Worm (Caenorhabditis elegans) whole organism, early embryonic: Measurements from ENCODE around the gene C16D9.1.

Experiments used
- B0310.2 ChIP-seq: sonication (generic microtip); optimal IDR thresholded peaks from 2 replicates; lab custom pipeline; 2016; ENCODE audit warnings: mild to moderate bottlenecking, missing genetic modification characterization, missing compliant biosample characterization
- F13C5.2 ChIP-seq: sonication (generic microtip); optimal IDR thresholded peaks from 2 replicates; lab custom pipeline; 2017; ENCODE audit warnings: mild to moderate bottlenecking, missing genetic modification characterization, inconsistent platforms, missing compliant biosample characterization
- aly-1 ChIP-seq: sonication (generic microtip); optimal IDR thresholded peaks from 2 replicates; lab custom pipeline; 2016; ENCODE audit warnings: missing genetic modification characterization, missing compliant biosample characterization
- ama-1 ChIP-seq: fragments of 150-350 bp; optimal IDR thresholded peaks from 2 replicates; lab custom pipeline; 2014
- ceh-13 ChIP-seq: fragments of 200-800 bp; sonication (Bioruptor generic); optimal IDR thresholded peaks from 2 replicates; lab custom pipeline; 2018; ENCODE audit warnings: mild to moderate bottlenecking, missing genetic modification characterization, missing compliant biosample characterization
- ceh-36 ChIP-seq: sonication (generic microtip); optimal IDR thresholded peaks from 2 replicates; lab custom pipeline; 2016; ENCODE audit warnings: missing genetic modification characterization, inconsistent platforms, missing compliant biosample characterization
- ets-7 ChIP-seq: sonication (generic microtip); optimal IDR thresholded peaks from 2 replicates; lab custom pipeline; 2016; ENCODE audit warnings: missing genotype, missing genetic modification characterization, missing compliant biosample characterization
- flt-1 ChIP-seq: fragments of 200-800 bp; sonication (Bioruptor generic); IDR thresholded peaks from 2 replicates; pipeline ENCODE4 v1.3.6; 2022; ENCODE audit warnings: missing genetic modification characterization, missing compliant biosample characterization
- hmbx-1 ChIP-seq: sonication (generic microtip); optimal IDR thresholded peaks from 2 replicates; lab custom pipeline; 2016; ENCODE audit warnings: mild to moderate bottlenecking, missing genetic modification characterization, missing compliant biosample characterization
- hmg-4 ChIP-seq: fragments of 200-800 bp; sonication (Bioruptor generic); optimal IDR thresholded peaks from 2 replicates; lab custom pipeline; 2018; ENCODE audit warnings: mild to moderate bottlenecking, missing genetic modification characterization, missing compliant biosample characterization
- pes-1 ChIP-seq: fragments of 200-800 bp; sonication (Bioruptor generic); IDR thresholded peaks from 2 replicates; pipeline ENCODE4 v1.3.6; 2022; ENCODE audit warnings: missing genetic modification reagents, missing genetic modification characterization, missing compliant biosample characterization
- sea-1 ChIP-seq: fragments of 200-800 bp; sonication (Bioruptor generic); conservative IDR thresholded peaks from 2 replicates; pipeline ENCODE4 v1.3.6; 2022; ENCODE audit warnings: missing genetic modification characterization, missing compliant biosample characterization
- tbx-11 ChIP-seq: fragments of 200-800 bp; sonication (Bioruptor generic); IDR thresholded peaks from 2 replicates; pipeline ENCODE4 v1.3.6; 2022; ENCODE audit warnings: missing genetic modification characterization, missing compliant biosample characterization
- tra-4 ChIP-seq: sonication (generic microtip); optimal IDR thresholded peaks from 2 replicates; lab custom pipeline; 2017; ENCODE audit warnings: missing genetic modification characterization, missing compliant biosample characterization

- TF ChIP-seq ama-1 (lab: Kevin White, UChicago), result no peak
- TF ChIP-seq hmbx-1 (tag; lab: Kevin White, UChicago), result no peak
- TF ChIP-seq F13C5.2 (tag; lab: Kevin White, UChicago), result no peak
- peak; percentile 19 for TF ChIP-seq hmg-4 (GFP tag; lab: Kevin White, UChicago)
- TF ChIP-seq ceh-36 (tag; lab: Kevin White, UChicago), result no peak
- 0 out of 2 replicates have a peak, but pooled peaks have one; percentile 44 for TF ChIP-seq flt-1 (GFP tag; lab: Robert Waterston, UW)
- TF ChIP-seq tra-4 (tag; lab: Kevin White, UChicago), result no peak
- no peak for TF ChIP-seq ceh-13 (GFP tag; lab: Kevin White, UChicago)
- no peak for TF ChIP-seq sea-1
- TF ChIP-seq ets-7 (tag; lab: Kevin White, UChicago), result no peak
- no peak for TF ChIP-seq pes-1 (GFP tag; lab: Robert Waterston, UW)
- TF ChIP-seq tbx-11 (GFP tag; lab: Robert Waterston, UW), result no peak
- no peak for TF ChIP-seq aly-1 (tag; lab: Kevin White, UChicago)
- no peak for TF ChIP-seq B0310.2 (tag; lab: Kevin White, UChicago)
Measured at ce11 chrV:8230056-8230455, 29.1 kb upstream of the C16D9.1 start.
